Worm (Caenorhabditis elegans): ENCODE data around the gene sar-1.

ce11 chrIV:4513269-4513819 is at the start of gene sar-1:
- TF ChIP-seq ref-1 (GFP tag; conservative IDR thresholded peaks at IDR 0.05) (no peak), med-1 (GFP tag; optimal IDR thresholded peaks at IDR 0.05; ENCODE audit: insufficient read depth) (peak; percentile 3)
